1 fruit fly cellular context compared by ENCODE assay signal in the genomic region with DNA sequence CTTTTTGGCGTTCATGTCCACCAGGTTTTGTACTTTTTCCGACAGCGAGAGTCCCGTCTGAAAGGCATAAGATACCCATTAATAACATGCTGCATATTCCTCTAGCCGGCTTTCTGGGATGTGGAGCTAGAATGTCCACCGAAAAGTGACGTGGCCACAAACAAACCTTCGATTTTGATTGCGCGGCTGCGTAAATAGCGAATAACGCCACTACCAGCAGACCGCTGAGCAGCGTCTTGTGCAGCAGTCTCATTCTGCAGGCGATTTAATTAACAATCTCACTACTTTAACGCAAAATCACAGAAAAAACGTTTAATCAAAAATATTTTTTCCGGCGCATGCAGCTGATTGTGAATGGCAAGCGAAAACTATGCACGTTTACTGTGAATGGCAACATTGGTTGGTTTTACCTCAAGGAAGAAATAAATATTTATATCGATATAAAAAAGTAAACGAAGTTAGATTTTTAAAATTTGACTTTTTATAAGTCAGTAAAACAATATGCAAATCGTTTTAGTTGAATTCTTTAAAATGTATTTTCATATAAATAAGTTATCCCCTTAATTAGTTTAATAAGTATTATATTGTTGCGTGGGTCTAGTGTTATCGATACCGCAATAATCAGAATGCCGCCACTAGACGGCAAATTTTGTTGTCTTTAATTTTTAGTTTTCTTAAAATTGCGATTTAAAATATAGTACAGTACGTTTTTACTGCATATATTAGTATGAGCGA.
TF ChIP-seq lines count a peak whose summit lies in the region.

Gene Ostgamma (minus strand): TSS at position 376 of the 735 bp plus-strand sequence.
Gene Mettl14 (plus strand): TSS at position 611 of the 735 bp plus-strand sequence.

TF ChIP-seq in whole organism, embryonic, 481 proteins besides CTCF, POLR2A, EP300 and RAD21 (continued from another document and continues in another):
- TF ChIP-seq pfk (GFP tag; optimal IDR thresholded peaks at IDR 0.05; lab: Kevin White, UChicago) = no peak
- no peak for TF ChIP-seq CG7372 (GFP tag; IDR thresholded peaks at IDR 0.05; lab: Robert Waterston, UW)
- no peak for TF ChIP-seq CG10462 (GFP tag; optimal IDR thresholded peaks at IDR 0.05; lab: Kevin White, UChicago)
- no peak for TF ChIP-seq CG17612 (GFP tag; IDR thresholded peaks at IDR 0.05; lab: Robert Waterston, UW)
- no peak for TF ChIP-seq CG7928 (GFP tag; optimal IDR thresholded peaks at IDR 0.05; lab: Kevin White, UChicago)
- no peak for TF ChIP-seq cas (GFP tag; IDR thresholded peaks at IDR 0.05; lab: Robert Waterston, UW)
- TF ChIP-seq mld (GFP tag; IDR thresholded peaks at IDR 0.05; lab: Robert Waterston, UW; ENCODE audit: partially characterized antibody) = no peak
- no peak for TF ChIP-seq slp2 (GFP tag; optimal IDR thresholded peaks at IDR 0.05; lab: Kevin White, UChicago)
- no peak for TF ChIP-seq CG15479 (GFP tag; optimal IDR thresholded peaks at IDR 0.05; lab: Kevin White, UChicago)
- TF ChIP-seq CG4617 (GFP tag; optimal IDR thresholded peaks at IDR 0.05; lab: Kevin White, UChicago; ENCODE audit: borderline replicate concordance) = peak; percentile 76
- TF ChIP-seq Sox100B (GFP tag; optimal IDR thresholded peaks at IDR 0.05; lab: Kevin White, UChicago) = no peak
- no peak for TF ChIP-seq Elba2 (GFP tag; optimal IDR thresholded peaks at IDR 0.05; lab: Kevin White, UChicago)
- TF ChIP-seq knrl (GFP tag; IDR thresholded peaks at IDR 0.05; lab: Robert Waterston, UW; ENCODE audit: partially characterized antibody) = peak; percentile 78; the same call in 1 of the 3 replicates
- no peak for TF ChIP-seq HLH3B (GFP tag; IDR thresholded peaks at IDR 0.05; lab: Robert Waterston, UW)
- TF ChIP-seq CG15073 (GFP tag; optimal IDR thresholded peaks at IDR 0.05; lab: Kevin White, UChicago) = no peak
- TF ChIP-seq CG3281 (GFP tag; optimal IDR thresholded peaks at IDR 0.05; lab: Kevin White, UChicago) = no peak
- no peak for TF ChIP-seq tgo (GFP tag; IDR thresholded peaks at IDR 0.05; lab: Robert Waterston, UW)
- no peak for TF ChIP-seq ftz-f1 (GFP tag; optimal IDR thresholded peaks at IDR 0.05; lab: Kevin White, UChicago)
- TF ChIP-seq NfI (GFP tag; optimal IDR thresholded peaks at IDR 0.05; lab: Kevin White, UChicago) = no peak
- peak; percentile 44 for TF ChIP-seq lbe (GFP tag; optimal IDR thresholded peaks at IDR 0.05; lab: Kevin White, UChicago)
- no peak for TF ChIP-seq CG12769 (tag; optimal IDR thresholded peaks at IDR 0.05; lab: Kevin White, UChicago)
- no peak for TF ChIP-seq jumu (GFP tag; optimal IDR thresholded peaks at IDR 0.05; lab: Kevin White, UChicago)
- TF ChIP-seq Xrp1 (GFP tag; IDR thresholded peaks at IDR 0.05; lab: Robert Waterston, UW) = no peak
- no peak for TF ChIP-seq ap (GFP tag; IDR thresholded peaks at IDR 0.05; lab: Robert Waterston, UW)
- peak; percentile 12 for TF ChIP-seq CG7271 (tag; optimal IDR thresholded peaks at IDR 0.05; lab: Kevin White, UChicago)
- TF ChIP-seq MTF-1 (GFP tag; optimal IDR thresholded peaks at IDR 0.05; lab: Kevin White, UChicago; ENCODE audit: borderline replicate concordance) = no peak
- TF ChIP-seq toy (GFP tag; IDR thresholded peaks at IDR 0.05; lab: Robert Waterston, UW) = no peak
- peak; percentile 77 for TF ChIP-seq CG3995 (GFP tag; optimal IDR thresholded peaks at IDR 0.05; lab: Kevin White, UChicago)
- TF ChIP-seq CG17802 (tag; optimal IDR thresholded peaks at IDR 0.05; lab: Kevin White, UChicago) = no peak
- TF ChIP-seq hbn (GFP tag; IDR thresholded peaks at IDR 0.05; lab: Robert Waterston, UW; ENCODE audit: partially characterized antibody) = peak; percentile 68
- TF ChIP-seq CG14965 (GFP tag; optimal IDR thresholded peaks at IDR 0.05; lab: Kevin White, UChicago; ENCODE audit: borderline replicate concordance) = no peak
- TF ChIP-seq NC2β (GFP tag; optimal IDR thresholded peaks at IDR 0.05; lab: Kevin White, UChicago) = no peak
- no peak for TF ChIP-seq CG15011 (GFP tag; optimal IDR thresholded peaks at IDR 0.05; lab: Kevin White, UChicago)
- TF ChIP-seq tna (GFP tag; IDR thresholded peaks at IDR 0.05; lab: Robert Waterston, UW; ENCODE audit: partially characterized antibody) = 0 out of 2 replicates have a peak, but pooled peaks have one; percentile 5
- TF ChIP-seq unc-4 (GFP tag; IDR thresholded peaks at IDR 0.05; lab: Robert Waterston, UW; ENCODE audit: partially characterized antibody) = peak; percentile 83
- TF ChIP-seq CG11696 (GFP tag; IDR thresholded peaks at IDR 0.05; lab: Robert Waterston, UW) = no peak
- no peak for TF ChIP-seq Lhr (GFP tag; optimal IDR thresholded peaks at IDR 0.05; lab: Kevin White, UChicago)
- TF ChIP-seq lilli (GFP tag; optimal IDR thresholded peaks at IDR 0.05; lab: Kevin White, UChicago) = peak; percentile 38
- TF ChIP-seq twi (tag; optimal IDR thresholded peaks at IDR 0.05; lab: Kevin White, UChicago) = no peak
- TF ChIP-seq Xbp1 (GFP tag; optimal IDR thresholded peaks at IDR 0.05; lab: Kevin White, UChicago) = peak; percentile 94
- TF ChIP-seq CkIIα-i1 (GFP tag; IDR thresholded peaks at IDR 0.05; lab: Robert Waterston, UW) = no peak
- no peak for TF ChIP-seq Adf1 (GFP tag; IDR thresholded peaks at IDR 0.05; lab: Robert Waterston, UW)
- TF ChIP-seq lab (GFP tag; optimal IDR thresholded peaks at IDR 0.05; lab: Kevin White, UChicago) = no peak
- no peak for TF ChIP-seq CG12942 (GFP tag; optimal IDR thresholded peaks at IDR 0.05; lab: Kevin White, UChicago)
- TF ChIP-seq CG8281 (tag; optimal IDR thresholded peaks at IDR 0.05; lab: Kevin White, UChicago) = no peak
- TF ChIP-seq Deaf1 (tag; optimal IDR thresholded peaks at IDR 0.05; lab: Kevin White, UChicago) = no peak
- no peak for TF ChIP-seq dysf (GFP tag; IDR thresholded peaks at IDR 0.05; lab: Robert Waterston, UW)
- no peak for TF ChIP-seq tio (GFP tag; optimal IDR thresholded peaks at IDR 0.05; lab: Kevin White, UChicago)
- TF ChIP-seq amos (GFP tag; IDR thresholded peaks at IDR 0.05; lab: Robert Waterston, UW; ENCODE audit: partially characterized antibody) = peak; percentile 68
- no peak for TF ChIP-seq CG34376 (GFP tag; optimal IDR thresholded peaks at IDR 0.05; lab: Kevin White, UChicago)
- TF ChIP-seq CG2712 (tag; optimal IDR thresholded peaks at IDR 0.05; lab: Kevin White, UChicago) = peak; percentile 84
- no peak for TF ChIP-seq Spps (tag; optimal IDR thresholded peaks at IDR 0.05; lab: Kevin White, UChicago)
- TF ChIP-seq Ssrp (tag; optimal IDR thresholded peaks at IDR 0.05; lab: Kevin White, UChicago) = no peak
- TF ChIP-seq CG33557 (GFP tag; optimal IDR thresholded peaks at IDR 0.05; lab: Kevin White, UChicago) = no peak
- no peak for TF ChIP-seq CG6254 (GFP tag; optimal IDR thresholded peaks at IDR 0.05; lab: Kevin White, UChicago)
- TF ChIP-seq Sox102F (GFP tag; optimal IDR thresholded peaks at IDR 0.05; lab: Kevin White, UChicago) = no peak
- TF ChIP-seq CG7556 (GFP tag; optimal IDR thresholded peaks at IDR 0.05; lab: Kevin White, UChicago) = no peak
- no peak for TF ChIP-seq bcd (GFP tag; optimal IDR thresholded peaks at IDR 0.05; lab: Kevin White, UChicago)
- no peak for TF ChIP-seq Neu2 (GFP tag; optimal IDR thresholded peaks at IDR 0.05; lab: Kevin White, UChicago; ENCODE audit: borderline replicate concordance)
- TF ChIP-seq btn (GFP tag; optimal IDR thresholded peaks at IDR 0.05; lab: Kevin White, UChicago) = no peak
- peak; percentile 42 for TF ChIP-seq Nf-YC (tag; optimal IDR thresholded peaks at IDR 0.05; lab: Kevin White, UChicago)
- TF ChIP-seq CG32532 (GFP tag; IDR thresholded peaks at IDR 0.05; lab: Robert Waterston, UW) = no peak
- no peak for TF ChIP-seq pita (GFP tag; optimal IDR thresholded peaks at IDR 0.05; lab: Kevin White, UChicago)
- no peak for TF ChIP-seq CG18011 (GFP tag; optimal IDR thresholded peaks at IDR 0.05; lab: Kevin White, UChicago)
- no peak for TF ChIP-seq sr (GFP tag; IDR thresholded peaks at IDR 0.05; lab: Robert Waterston, UW)
- no peak for TF ChIP-seq gsb (GFP tag; IDR thresholded peaks at IDR 0.05; lab: Robert Waterston, UW)
- no peak for TF ChIP-seq jing (GFP tag; optimal IDR thresholded peaks at IDR 0.05; lab: Kevin White, UChicago)
- no peak for TF ChIP-seq CG10321 (GFP tag; IDR thresholded peaks at IDR 0.05; lab: Robert Waterston, UW)
- TF ChIP-seq grau (tag; optimal IDR thresholded peaks at IDR 0.05; lab: Kevin White, UChicago) = peak; percentile 31
- TF ChIP-seq CG13296 (GFP tag; optimal IDR thresholded peaks at IDR 0.05; lab: Kevin White, UChicago) = no peak
- no peak for TF ChIP-seq HLHmδ (GFP tag; optimal IDR thresholded peaks at IDR 0.05; lab: Kevin White, UChicago)
- no peak for TF ChIP-seq kni (GFP tag; optimal IDR thresholded peaks at IDR 0.05; lab: Kevin White, UChicago)
- TF ChIP-seq H15 (GFP tag; IDR thresholded peaks at IDR 0.05; lab: Robert Waterston, UW) = no peak
- no peak for TF ChIP-seq jigr1 (GFP tag; IDR thresholded peaks at IDR 0.05; lab: Robert Waterston, UW)
- TF ChIP-seq CG3163 (GFP tag; optimal IDR thresholded peaks at IDR 0.05; lab: Kevin White, UChicago) = no peak
- TF ChIP-seq CG4730 (GFP tag; IDR thresholded peaks at IDR 0.05; lab: Robert Waterston, UW) = no peak
- TF ChIP-seq pan (optimal IDR thresholded peaks at IDR 0.05; lab: Kevin White, UChicago) = no peak
- TF ChIP-seq pan (GFP tag; optimal IDR thresholded peaks at IDR 0.05 in 1 of 2, IDR thresholded peaks at IDR 0.05 in 1 of 2) = no peak
- no peak for TF ChIP-seq CG11695 (GFP tag; IDR thresholded peaks at IDR 0.05; lab: Robert Waterston, UW)
- no peak for TF ChIP-seq gfzf (GFP tag; optimal IDR thresholded peaks at IDR 0.05; lab: Kevin White, UChicago)
- TF ChIP-seq CG15601 (tag; optimal IDR thresholded peaks at IDR 0.05; lab: Kevin White, UChicago) = peak; percentile 42
- no peak for TF ChIP-seq Hr39 (optimal IDR thresholded peaks at IDR 0.05; lab: Kevin White, UChicago)
- no peak for TF ChIP-seq z (GFP tag; IDR thresholded peaks at IDR 0.05; lab: Robert Waterston, UW)
- no peak for TF ChIP-seq p53 (GFP tag; optimal IDR thresholded peaks at IDR 0.05; lab: Kevin White, UChicago)
- no peak for TF ChIP-seq D19B (GFP tag; optimal IDR thresholded peaks at IDR 0.05; lab: Kevin White, UChicago)
- no peak for TF ChIP-seq CG9727 (GFP tag; optimal IDR thresholded peaks at IDR 0.05; lab: Kevin White, UChicago)
- no peak for TF ChIP-seq CG16815 (GFP tag; optimal IDR thresholded peaks at IDR 0.05; lab: Kevin White, UChicago)
- no peak for TF ChIP-seq hth (optimal IDR thresholded peaks at IDR 0.05; lab: Kevin White, UChicago)
- TF ChIP-seq CG33213 (GFP tag; optimal IDR thresholded peaks at IDR 0.05; lab: Kevin White, UChicago) = no peak
- TF ChIP-seq Meics (GFP tag; optimal IDR thresholded peaks at IDR 0.05; lab: Kevin White, UChicago) = no peak
- no peak for TF ChIP-seq Bdp1 (GFP tag; optimal IDR thresholded peaks at IDR 0.05; lab: Kevin White, UChicago)
- TF ChIP-seq CG6791 (GFP tag; IDR thresholded peaks at IDR 0.05; lab: Robert Waterston, UW; ENCODE audit: partially characterized antibody) = no peak
- no peak for TF ChIP-seq CG31224 (GFP tag; IDR thresholded peaks at IDR 0.05; lab: Robert Waterston, UW)
- TF ChIP-seq tup (GFP tag; optimal IDR thresholded peaks at IDR 0.05; lab: Kevin White, UChicago) = no peak
- TF ChIP-seq CG8924 (tag; optimal IDR thresholded peaks at IDR 0.05; lab: Kevin White, UChicago) = peak; percentile 43
- peak in 1 of 3 experiments; percentile 31 for TF ChIP-seq lola (GFP tag; optimal IDR thresholded peaks at IDR 0.05; lab: Kevin White, UChicago)
- TF ChIP-seq h (optimal IDR thresholded peaks at IDR 0.05; lab: Kevin White, UChicago) = no peak
- TF ChIP-seq nmo (GFP tag; optimal IDR thresholded peaks at IDR 0.05; lab: Kevin White, UChicago) = peak; percentile 46
- no peak for TF ChIP-seq grn (GFP tag; optimal IDR thresholded peaks at IDR 0.05; lab: Kevin White, UChicago)
- TF ChIP-seq ash1 (GFP tag; optimal IDR thresholded peaks at IDR 0.05; lab: Kevin White, UChicago) = no peak
- no peak for TF ChIP-seq CG10209 (GFP tag; optimal IDR thresholded peaks at IDR 0.05; lab: Kevin White, UChicago)
- peak; percentile 35; the same call in 1 of the 2 replicates for TF ChIP-seq bbx (GFP tag; IDR thresholded peaks at IDR 0.05; lab: Robert Waterston, UW; ENCODE audit: partially characterized antibody)
- no peak for TF ChIP-seq CG7786 (GFP tag; optimal IDR thresholded peaks at IDR 0.05; lab: Kevin White, UChicago)
- no peak for TF ChIP-seq Nf-YB (GFP tag; optimal IDR thresholded peaks at IDR 0.05; lab: Kevin White, UChicago)
- peak; percentile 62 for TF ChIP-seq Dref (GFP tag; IDR thresholded peaks at IDR 0.05; lab: Robert Waterston, UW)
- TF ChIP-seq CG7745 (tag; optimal IDR thresholded peaks at IDR 0.05; lab: Kevin White, UChicago) = no peak
- TF ChIP-seq ssp (GFP tag; IDR thresholded peaks at IDR 0.05; lab: Robert Waterston, UW) = no peak
- TF ChIP-seq croc (GFP tag; conservative IDR thresholded peaks at IDR 0.05; lab: Robert Waterston, UW) = no peak
- no peak for TF ChIP-seq CG2889 (GFP tag; IDR thresholded peaks at IDR 0.05; lab: Robert Waterston, UW)
- no peak for TF ChIP-seq ac (GFP tag; optimal IDR thresholded peaks at IDR 0.05; lab: Kevin White, UChicago)
- TF ChIP-seq caup (GFP tag; optimal IDR thresholded peaks at IDR 0.05; lab: Kevin White, UChicago; ENCODE audit: severe bottlenecking) = no peak
- no peak for TF ChIP-seq ERR (GFP tag; optimal IDR thresholded peaks at IDR 0.05; lab: Kevin White, UChicago)
- TF ChIP-seq CG30403 (GFP tag; optimal IDR thresholded peaks at IDR 0.05; lab: Kevin White, UChicago) = peak; percentile 44
- no peak for TF ChIP-seq CG11456 (GFP tag; IDR thresholded peaks at IDR 0.05; lab: Robert Waterston, UW)
- no peak for TF ChIP-seq CG14441 (GFP tag; IDR thresholded peaks at IDR 0.05; lab: Robert Waterston, UW)
- TF ChIP-seq Tbp (GFP tag; optimal IDR thresholded peaks at IDR 0.05; lab: Kevin White, UChicago) = no peak
- no peak for TF ChIP-seq gem (tag; optimal IDR thresholded peaks at IDR 0.05; lab: Kevin White, UChicago)
- TF ChIP-seq run (tag; optimal IDR thresholded peaks at IDR 0.05; lab: Kevin White, UChicago) = no peak
- TF ChIP-seq wor (GFP tag; IDR thresholded peaks at IDR 0.05; lab: Robert Waterston, UW) = no peak
- TF ChIP-seq Eip74EF (GFP tag; optimal IDR thresholded peaks at IDR 0.05; lab: Kevin White, UChicago) = no peak
- no peak for TF ChIP-seq CG1602 (GFP tag; optimal IDR thresholded peaks at IDR 0.05; lab: Kevin White, UChicago)
- no peak for TF ChIP-seq HHEX (GFP tag; optimal IDR thresholded peaks at IDR 0.05; lab: Kevin White, UChicago)
- no peak for TF ChIP-seq CG8944 (GFP tag; optimal IDR thresholded peaks at IDR 0.05; lab: Kevin White, UChicago)
- peak; percentile 81 for TF ChIP-seq CG34224 (GFP tag; IDR thresholded peaks at IDR 0.05; lab: Robert Waterston, UW; ENCODE audit: partially characterized antibody)
- TF ChIP-seq stwl (tag; optimal IDR thresholded peaks at IDR 0.05; lab: Kevin White, UChicago) = peak; percentile 36
- TF ChIP-seq Mrtf (GFP tag; IDR thresholded peaks at IDR 0.05; lab: Robert Waterston, UW) = no peak
